Worm (Caenorhabditis elegans) whole organism, L2 larva: ENCODE measurements around the gene tofu-2.

Source experiments
- C34F6.9 ChIP-seq: fragments of 150-350 bp; optimal IDR thresholded peaks from 2 replicates; lab custom pipeline; 2014; ENCODE audit warnings: missing biosample characterization, missing genetic modification characterization
- F13H6.1 ChIP-seq: sonication (generic microtip); optimal IDR thresholded peaks from 2 replicates; lab custom pipeline; 2016; ENCODE audit warnings: missing genetic modification characterization, missing compliant biosample characterization
- ZK546.5 ChIP-seq: sonication (generic microtip); optimal IDR thresholded peaks from 2 replicates; lab custom pipeline; 2017; ENCODE audit warnings: missing biosample characterization, missing genetic modification characterization
- aly-2 ChIP-seq: fragments of 150-350 bp; optimal IDR thresholded peaks from 2 replicates; lab custom pipeline; 2014; ENCODE audit warnings: missing biosample characterization, missing genetic modification characterization
- ceh-16 ChIP-seq: fragments of 150-350 bp; optimal IDR thresholded peaks from 2 replicates; lab custom pipeline; 2014; ENCODE audit warnings: missing biosample characterization, missing genetic modification characterization
- ceh-82 ChIP-seq: fragments of 150-350 bp; optimal IDR thresholded peaks from 2 replicates; lab custom pipeline; 2014; ENCODE audit warnings: missing biosample characterization, missing genetic modification characterization
- crh-2 ChIP-seq: sonication (generic microtip); optimal IDR thresholded peaks from 2 replicates; lab custom pipeline; 2017; ENCODE audit warnings: missing biosample characterization, missing genetic modification characterization
- dmd-4 ChIP-seq: sonication (generic microtip); optimal IDR thresholded peaks from 2 replicates; lab custom pipeline; 2017; ENCODE audit warnings: missing biosample characterization, missing genetic modification characterization
- elt-3 ChIP-seq: sonication (generic microtip); optimal IDR thresholded peaks from 2 replicates; lab custom pipeline; 2017; ENCODE audit warnings: missing biosample characterization, missing genetic modification characterization
- fos-1 ChIP-seq: fragments of 150-350 bp; optimal IDR thresholded peaks from 2 replicates; lab custom pipeline; 2014; ENCODE audit warnings: missing biosample characterization, missing genetic modification characterization
- gmeb-1 ChIP-seq: fragments of 150-350 bp; optimal IDR thresholded peaks from 2 replicates; lab custom pipeline; 2014; ENCODE audit warnings: missing biosample characterization, missing genetic modification characterization
- lin-11 ChIP-seq: fragments of 150-350 bp; sonication (generic microtip); optimal IDR thresholded peaks from 2 replicates; lab custom pipeline; 2014; ENCODE audit warnings: missing biosample characterization, missing genetic modification characterization, inconsistent platforms, mixed read lengths
- lin-39 ChIP-seq: fragments of 150-350 bp; optimal IDR thresholded peaks from 2 replicates; lab custom pipeline; 2014; ENCODE audit warnings: missing biosample characterization, missing genetic modification reagents, missing genetic modification characterization
- lsy-2 ChIP-seq, 2 experiments: fragments of 150-350 bp in 1 of 2; sonication (generic microtip) in 1 of 2; optimal IDR thresholded peaks; 2 replicates each; lab custom pipeline; 2014 to 2017; ENCODE audit warnings: missing biosample characterization in 2 of 2, missing genetic modification characterization in 2 of 2
- mab-5 ChIP-seq: fragments of 150-350 bp; optimal IDR thresholded peaks from 2 replicates; lab custom pipeline; 2014; ENCODE audit warnings: missing biosample characterization, missing genetic modification characterization
- mbf-1 ChIP-seq: sonication (generic microtip); optimal IDR thresholded peaks from 2 replicates; lab custom pipeline; 2017; ENCODE audit warnings: missing biosample characterization, missing genetic modification characterization
- mdl-1 ChIP-seq, 2 experiments: fragments of 150-350 bp in 1 of 2; sonication (generic microtip) in 1 of 2; optimal IDR thresholded peaks; 2 replicates each; lab custom pipeline; 2017; ENCODE audit warnings: missing biosample characterization in 2 of 2, missing genetic modification characterization in 2 of 2
- nhr-10 ChIP-seq: sonication (generic microtip); optimal IDR thresholded peaks from 2 replicates; lab custom pipeline; 2017; ENCODE audit warnings: missing biosample characterization, missing genetic modification characterization
- nhr-12 ChIP-seq: fragments of 150-350 bp; optimal IDR thresholded peaks from 2 replicates; lab custom pipeline; 2014; ENCODE audit warnings: missing biosample characterization, missing genetic modification characterization
- nhr-129 ChIP-seq: fragments of 150-350 bp; optimal IDR thresholded peaks from 2 replicates; lab custom pipeline; 2014; ENCODE audit warnings: missing biosample characterization, missing genetic modification characterization
- nhr-21 ChIP-seq: fragments of 150-350 bp; optimal IDR thresholded peaks from 2 replicates; lab custom pipeline; 2014; ENCODE audit warnings: missing biosample characterization, missing genetic modification characterization
- nhr-23 ChIP-seq: fragments of 150-350 bp; optimal IDR thresholded peaks from 2 replicates; lab custom pipeline; 2014; ENCODE audit warnings: missing biosample characterization, missing genetic modification reagents, missing genetic modification characterization
- nhr-25 ChIP-seq: fragments of 150-350 bp; sonication (generic microtip); optimal IDR thresholded peaks from 3 replicates; lab custom pipeline; 2014; ENCODE audit warnings: missing biosample characterization, missing genetic modification characterization
- nhr-77 ChIP-seq: fragments of 150-350 bp; optimal IDR thresholded peaks from 2 replicates; lab custom pipeline; 2014; ENCODE audit warnings: missing biosample characterization, missing genetic modification characterization
- sem-4 ChIP-seq: fragments of 150-350 bp; optimal IDR thresholded peaks from 2 replicates; lab custom pipeline; 2014; ENCODE audit warnings: missing biosample characterization, missing genetic modification reagents, missing genetic modification characterization
- skn-1 ChIP-seq: sonication (generic microtip); optimal IDR thresholded peaks from 2 replicates; lab custom pipeline; 2017; ENCODE audit warnings: missing biosample characterization, missing genetic modification characterization
- sma-3 ChIP-seq: sonication (generic microtip); optimal IDR thresholded peaks from 2 replicates; lab custom pipeline; 2016; ENCODE audit warnings: missing genetic modification reagents, missing genetic modification characterization, missing compliant biosample characterization
- sma-9 ChIP-seq, 2 experiments: fragments of 150-350 bp in 1 of 2; sonication (generic microtip) in 1 of 2; optimal IDR thresholded peaks; 2 replicates each; lab custom pipeline; 2014 to 2016; ENCODE audit warnings: missing genetic modification characterization in 2 of 2, mild to moderate bottlenecking in 1 of 2, missing biosample characterization in 1 of 2, missing compliant biosample characterization in 1 of 2, missing genetic modification reagents in 1 of 2, moderate library complexity in 1 of 2
- unc-39 ChIP-seq: fragments of 150-350 bp; optimal IDR thresholded peaks from 2 replicates; lab custom pipeline; 2014; ENCODE audit warnings: missing biosample characterization, missing genetic modification characterization
- unc-55 ChIP-seq: fragments of 150-350 bp; sonication (generic microtip); optimal IDR thresholded peaks from 3 replicates; lab custom pipeline; 2014; ENCODE audit warnings: missing biosample characterization, missing genetic modification reagents, missing genetic modification characterization
- zag-1 ChIP-seq: fragments of 150-350 bp; optimal IDR thresholded peaks from 2 replicates; lab custom pipeline; 2014; ENCODE audit warnings: missing biosample characterization, missing genetic modification characterization
- ztf-1 ChIP-seq: fragments of 200-800 bp; sonication (Bioruptor generic); conservative IDR thresholded peaks from 2 replicates; pipeline ENCODE4 v1.3.6; 2022; ENCODE audit warnings: missing genetic modification characterization, missing compliant biosample characterization
- ztf-11 ChIP-seq: sonication (generic microtip); optimal IDR thresholded peaks from 2 replicates; lab custom pipeline; 2017; ENCODE audit warnings: missing biosample characterization, missing genetic modification characterization
- ztf-4 ChIP-seq: fragments of 150-350 bp; optimal IDR thresholded peaks from 2 replicates; lab custom pipeline; 2014; ENCODE audit warnings: missing biosample characterization, missing genetic modification characterization

Gene tofu-2

DNA sequence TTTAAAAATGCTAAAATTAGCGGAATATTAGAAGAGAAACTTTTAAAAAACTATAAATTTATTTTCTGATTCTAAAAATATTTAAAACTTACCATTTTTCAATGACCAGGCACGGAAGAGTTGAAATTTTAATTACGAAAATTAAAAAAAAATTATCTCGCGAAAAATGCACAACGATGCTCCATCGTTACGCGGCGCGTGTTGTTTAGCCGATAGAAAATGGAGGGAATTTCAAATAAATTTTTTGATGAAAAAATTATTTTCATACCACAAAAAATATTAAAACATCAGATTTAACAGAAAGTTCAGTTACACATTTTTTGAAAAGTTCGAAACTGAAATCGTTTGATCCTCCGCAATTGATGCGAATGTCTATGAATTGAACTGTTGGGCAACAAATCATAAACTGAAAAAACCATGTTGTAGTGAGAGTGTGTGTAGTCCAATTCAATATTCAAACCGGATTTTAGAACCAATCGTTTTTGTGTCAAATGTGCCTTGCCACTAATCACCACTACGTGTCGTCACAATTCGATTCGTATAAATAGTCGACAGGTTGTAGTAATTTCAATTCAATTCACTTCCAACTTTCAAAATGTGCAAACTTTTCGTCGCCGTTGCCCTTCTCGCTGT lies at the start of gene tofu-2, which contains the start of gene spig-1:
tofu-2 (minus strand) TSS at position 116 of the 633 bp plus-strand sequence.
spig-1 (plus strand) TSS at position 583 of the 633 bp plus-strand sequence.
- TF ChIP-seq ztf-4 (tag; lab: Kevin White, UChicago) (no peak), elt-3 (no peak), fos-1 (tag; lab: Kevin White, UChicago) (no peak), ceh-16 (no peak), aly-2 (no peak), ztf-11 (no peak), lsy-2 (tag; optimal IDR thresholded peaks at IDR 0.05; lab: Kevin White, UChicago) (no peak), nhr-129 (no peak), crh-2 (no peak), nhr-21 (tag; lab: Kevin White, UChicago) (no peak)

DNA sequence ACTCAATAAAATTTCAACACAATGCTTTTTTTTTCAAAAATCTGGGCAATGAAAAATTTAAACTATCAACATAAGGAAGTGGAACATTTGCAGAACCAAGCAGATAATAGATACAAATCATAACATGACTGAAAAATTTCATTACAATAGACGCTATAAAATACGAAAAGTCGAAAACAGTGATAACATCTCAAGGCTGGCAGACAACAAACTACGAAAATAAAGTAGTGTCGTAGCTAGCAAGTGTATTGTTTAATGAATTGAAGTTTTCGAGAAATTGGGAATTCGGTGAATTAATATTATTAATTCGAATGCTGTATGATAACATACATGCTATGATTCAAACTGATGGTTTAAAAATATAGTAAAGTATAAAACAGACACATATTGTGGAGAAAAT lies 45.8 kb upstream of the tofu-2 start:
- TF ChIP-seq ceh-82 (tag; lab: Kevin White, UChicago), result no peak
- TF ChIP-seq sem-4 (tag; lab: Kevin White, UChicago), result no peak
- no peak for TF ChIP-seq aly-2
- no peak for TF ChIP-seq ceh-16
- TF ChIP-seq ztf-1 (GFP tag; lab: Robert Waterston, UW), result no peak
- no peak for TF ChIP-seq lin-11
- no peak for TF ChIP-seq sma-3 (GFP tag; lab: Kevin White, UChicago)
- TF ChIP-seq skn-1 (tag; lab: Kevin White, UChicago), result no peak
- TF ChIP-seq elt-3, result no peak
- TF ChIP-seq nhr-129, result no peak
- TF ChIP-seq ZK546.5 (tag; lab: Kevin White, UChicago), result no peak
- TF ChIP-seq lin-39 (tag; lab: Kevin White, UChicago), result no peak
- no peak for TF ChIP-seq fos-1 (tag; lab: Kevin White, UChicago)
- no peak for TF ChIP-seq nhr-25 (tag; lab: Kevin White, UChicago)
- no peak for TF ChIP-seq gmeb-1 (tag; lab: Kevin White, UChicago)
- no peak for TF ChIP-seq F13H6.1 (tag; lab: Kevin White, UChicago)
- no peak for TF ChIP-seq lsy-2 (tag; optimal IDR thresholded peaks at IDR 0.05; lab: Kevin White, UChicago)
- TF ChIP-seq C34F6.9 (tag; lab: Kevin White, UChicago), result no peak
- TF ChIP-seq mbf-1 (tag; lab: Kevin White, UChicago), result no peak
- no peak for TF ChIP-seq dmd-4 (tag; lab: Kevin White, UChicago)

- TF ChIP-seq ceh-16 (no peak), unc-39 (tag; lab: Kevin White, UChicago) (no peak), nhr-10 (no peak), nhr-129 (no peak), ZK546.5 (tag; lab: Kevin White, UChicago) (no peak), mdl-1 (tag; optimal IDR thresholded peaks at IDR 0.05; lab: Kevin White, UChicago) (no peak), crh-2 (no peak), nhr-23 (tag; lab: Kevin White, UChicago) (no peak), lsy-2 (tag; optimal IDR thresholded peaks at IDR 0.05; lab: Kevin White, UChicago) (no peak), mab-5 (tag; lab: Kevin White, UChicago) (no peak), gmeb-1 (tag; lab: Kevin White, UChicago) (no peak), nhr-77 (no peak)
Observed at ce11 chrV:7096129-7096730, 45.2 kb upstream of the tofu-2 start.

ce11 chrV:7095254-7095990 lies 44.4 kb upstream of the tofu-2 start:
- peak; percentile 38 for TF ChIP-seq sma-9 (GFP tag; optimal IDR thresholded peaks at IDR 0.05; lab: Kevin White, UChicago)
- TF ChIP-seq sma-9 (tag; optimal IDR thresholded peaks at IDR 0.05; lab: Kevin White, UChicago), result no peak
- no peak for TF ChIP-seq unc-55 (GFP tag; lab: Kevin White, UChicago)
- TF ChIP-seq sma-3 (GFP tag; lab: Kevin White, UChicago), result peak; percentile 14
- TF ChIP-seq F13H6.1 (tag; lab: Kevin White, UChicago), result peak; percentile 35
- no peak for TF ChIP-seq zag-1 (tag; lab: Kevin White, UChicago)
- TF ChIP-seq unc-39 (tag; lab: Kevin White, UChicago), result no peak
- no peak for TF ChIP-seq nhr-12 (tag; lab: Kevin White, UChicago)
- TF ChIP-seq crh-2, result peak; percentile 16
- peak; percentile 23 for TF ChIP-seq fos-1 (tag; lab: Kevin White, UChicago)
- TF ChIP-seq lsy-2 (tag; optimal IDR thresholded peaks at IDR 0.05; lab: Kevin White, UChicago), result no peak
- TF ChIP-seq, all 48 proteins: peak for 5
